Fruit fly (Drosophila melanogaster): ENCODE data around the gene aub.

The aub gene

DNA sequence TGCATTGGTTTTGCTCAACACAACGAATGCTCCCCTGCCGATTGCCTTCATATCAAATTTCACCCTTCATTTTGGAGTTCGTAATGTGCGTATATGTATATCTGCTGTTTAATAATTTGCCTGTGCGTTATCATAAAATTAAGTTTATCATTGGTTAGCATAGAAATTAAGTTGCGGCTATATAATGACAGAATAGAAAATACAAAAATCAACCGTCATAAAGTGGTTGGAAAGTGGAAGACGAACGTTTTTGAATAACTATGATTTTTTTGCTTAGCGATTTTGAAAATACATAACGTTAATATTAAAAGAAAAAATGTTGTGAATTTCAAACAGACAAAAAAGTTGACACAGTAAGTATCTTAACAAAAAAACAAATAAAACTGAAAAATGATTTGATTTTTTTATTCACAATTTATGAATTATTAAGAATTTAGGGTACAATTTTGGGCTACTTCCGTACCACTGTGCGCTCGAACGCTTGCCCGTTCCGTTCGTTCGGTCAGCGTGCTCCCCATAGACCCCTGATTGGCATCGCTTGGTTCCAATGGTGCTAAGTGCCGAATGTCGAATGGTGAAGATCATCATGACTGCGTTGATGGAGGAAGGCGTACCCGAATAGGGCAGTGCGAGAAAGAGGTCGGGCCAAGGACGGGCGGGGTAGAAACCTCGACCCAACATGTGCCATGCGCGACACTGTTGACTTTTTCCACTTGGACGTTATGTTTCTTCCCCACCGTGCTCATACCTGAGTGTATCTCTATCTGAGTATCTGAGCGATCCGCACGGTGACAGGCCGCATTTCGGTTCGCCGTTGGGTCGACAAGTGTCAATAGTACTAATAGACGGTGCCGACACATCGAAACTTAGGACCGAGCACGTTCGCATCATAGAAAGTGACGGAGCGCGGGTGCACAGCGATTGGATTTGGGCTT is 36.6 kb upstream of the aub start (continued):
- TF ChIP-seq Dp (GFP tag; optimal IDR thresholded peaks at IDR 0.05), result no peak
- peak; percentile 9 to 34 for TF ChIP-seq Pdp1 (GFP tag; optimal IDR thresholded peaks at IDR 0.05)
- no peak for TF ChIP-seq Dfd (GFP tag; optimal IDR thresholded peaks at IDR 0.05)
- TF ChIP-seq Xrp1 (GFP tag; IDR thresholded peaks at IDR 0.05), result peak; percentile 30; the same call in 1 of the 2 replicates
- TF ChIP-seq Dek (tag; optimal IDR thresholded peaks at IDR 0.05), result no peak
- TF ChIP-seq hkb (optimal IDR thresholded peaks at IDR 0.05), result no peak
- TF ChIP-seq hkb (GFP tag; IDR thresholded peaks at IDR 0.05), result peak; percentile 23; the same call in 1 of the 2 replicates
- peak; percentile 75 for TF ChIP-seq Med (GFP tag)
- no peak for TF ChIP-seq repo (GFP tag; optimal IDR thresholded peaks at IDR 0.05)
- no peak for TF ChIP-seq CG6683 (GFP tag; optimal IDR thresholded peaks at IDR 0.05)
- TF ChIP-seq CG8388 (GFP tag; optimal IDR thresholded peaks at IDR 0.05), result peak; percentile 72
- TF ChIP-seq CG43689 (GFP tag; IDR thresholded peaks at IDR 0.05), result no peak
- 0 out of 3 replicates have a peak, but pooled peaks have one; percentile 7 for TF ChIP-seq Optix (GFP tag; IDR thresholded peaks at IDR 0.05)
- TF ChIP-seq mirr (GFP tag; optimal IDR thresholded peaks at IDR 0.05), result peak; percentile 35
- TF ChIP-seq sna (GFP tag; IDR thresholded peaks at IDR 0.05; ENCODE audit: partially characterized antibody), result no peak
- TF ChIP-seq CG10565 (GFP tag; optimal IDR thresholded peaks at IDR 0.05), result no peak
- TF ChIP-seq seq (GFP tag; IDR thresholded peaks at IDR 0.05), result peak; percentile 52; the same call in 1 of the 2 replicates
- no peak for TF ChIP-seq CG31224 (GFP tag; IDR thresholded peaks at IDR 0.05)
- TF ChIP-seq esg (GFP tag; conservative IDR thresholded peaks at IDR 0.05), result peak; percentile 46; the same call in 1 of the 2 replicates
- TF ChIP-seq bcd (GFP tag; optimal IDR thresholded peaks at IDR 0.05), result no peak
- TF ChIP-seq disco-r (GFP tag; optimal IDR thresholded peaks at IDR 0.05), result peak; percentile 44
- no peak for TF ChIP-seq sqz (GFP tag; optimal IDR thresholded peaks at IDR 0.05)
- no peak for TF ChIP-seq Hand (GFP tag; optimal IDR thresholded peaks at IDR 0.05)
- peak; percentile 24 for TF ChIP-seq pnt (GFP tag; optimal IDR thresholded peaks at IDR 0.05)
- peak; percentile 50 for TF ChIP-seq dmrt99B (tag; optimal IDR thresholded peaks at IDR 0.05)
- no peak for TF ChIP-seq CG6175 (GFP tag; IDR thresholded peaks at IDR 0.05)
- no peak for TF ChIP-seq pzg (GFP tag; optimal IDR thresholded peaks at IDR 0.05)
- no peak for TF ChIP-seq CG9876 (GFP tag; optimal IDR thresholded peaks at IDR 0.05)
- TF ChIP-seq MBD-R2 (GFP tag; IDR thresholded peaks at IDR 0.05), result no peak
- TF ChIP-seq D19A (tag; optimal IDR thresholded peaks at IDR 0.05), result peak; percentile 64
- TF ChIP-seq her (GFP tag; optimal IDR thresholded peaks at IDR 0.05), result no peak
- TF ChIP-seq mld (GFP tag; IDR thresholded peaks at IDR 0.05; ENCODE audit: partially characterized antibody), result no peak
- TF ChIP-seq HLHmδ (GFP tag; optimal IDR thresholded peaks at IDR 0.05), result no peak
- TF ChIP-seq Ada2b (GFP tag; IDR thresholded peaks at IDR 0.05), result no peak
- TF ChIP-seq Abd-B (GFP tag; optimal IDR thresholded peaks at IDR 0.05), result no peak
- no peak for TF ChIP-seq Dad (GFP tag; optimal IDR thresholded peaks at IDR 0.05)
- no peak for TF ChIP-seq CG4360 (GFP tag; IDR thresholded peaks at IDR 0.05)
- TF ChIP-seq CG15011 (GFP tag; optimal IDR thresholded peaks at IDR 0.05), result no peak
- TF ChIP-seq CG11560 (tag; IDR thresholded peaks at IDR 0.05), result no peak
- no peak for TF ChIP-seq psq (GFP tag; optimal IDR thresholded peaks at IDR 0.05)
- no peak for TF ChIP-seq CG18011 (GFP tag; optimal IDR thresholded peaks at IDR 0.05)
- no peak for TF ChIP-seq CG3726 (GFP tag; IDR thresholded peaks at IDR 0.05)
- TF ChIP-seq BtbVII (GFP tag; optimal IDR thresholded peaks at IDR 0.05), result no peak
- peak; percentile 67 for TF ChIP-seq Ets65A (GFP tag)
- TF ChIP-seq CkIIα-i1 (GFP tag; IDR thresholded peaks at IDR 0.05), result no peak
- TF ChIP-seq TFAM (GFP tag; optimal IDR thresholded peaks at IDR 0.05), result no peak
- peak; percentile 69 for TF ChIP-seq CG11504 (tag; optimal IDR thresholded peaks at IDR 0.05)
- peak; percentile 43 for TF ChIP-seq lilli (GFP tag; optimal IDR thresholded peaks at IDR 0.05)
- TF ChIP-seq bsh (GFP tag; optimal IDR thresholded peaks at IDR 0.05), result peak in 1 of 2 experiments; percentile 76

Data from whole organism, embryonic.